Worm (Caenorhabditis elegans): Measurements from ENCODE around the gene fis-1.

DNA sequence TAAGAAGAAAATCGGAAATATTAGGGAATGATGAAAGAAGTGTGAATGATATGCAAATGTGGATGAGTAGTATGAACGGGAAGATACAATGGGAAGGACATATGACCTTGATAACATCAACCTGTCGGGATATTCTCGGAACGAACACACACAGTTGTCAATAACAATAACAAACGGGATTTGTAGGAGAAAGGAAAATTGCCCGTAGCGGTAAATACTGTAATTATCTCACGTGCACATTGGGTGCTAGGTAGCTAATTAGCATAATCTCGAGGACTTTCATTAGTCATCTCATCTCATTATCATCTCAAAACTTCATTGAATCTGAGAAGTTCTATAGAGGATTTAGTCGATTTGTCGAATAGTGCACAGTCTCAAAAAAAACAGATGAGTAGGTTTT lies 42.0 kb upstream of the fis-1 start:
- TF ChIP-seq aly-1 (tag; optimal IDR thresholded peaks at IDR 0.05) = no peak
- no peak for TF ChIP-seq ama-1 (optimal IDR thresholded peaks at IDR 0.05)
- TF ChIP-seq ets-7 (tag; optimal IDR thresholded peaks at IDR 0.05) = no peak
- TF ChIP-seq F13C5.2 (tag; optimal IDR thresholded peaks at IDR 0.05) = no peak
- no peak for TF ChIP-seq pes-1 (GFP tag; IDR thresholded peaks at IDR 0.05)
- no peak for TF ChIP-seq scrt-1 (GFP tag; IDR thresholded peaks at IDR 0.05)
- no peak for TF ChIP-seq tbx-11 (GFP tag; IDR thresholded peaks at IDR 0.05)
- no peak for TF ChIP-seq sea-1 (GFP tag; conservative IDR thresholded peaks at IDR 0.05)
- no peak for TF ChIP-seq hmbx-1 (tag; optimal IDR thresholded peaks at IDR 0.05)
- TF ChIP-seq flt-1 (GFP tag; IDR thresholded peaks at IDR 0.05) = no peak
- TF ChIP-seq B0310.2 (tag; optimal IDR thresholded peaks at IDR 0.05) = no peak
